Worm (Caenorhabditis elegans): ENCODE results near the gene F16B4.7.

DNA sequence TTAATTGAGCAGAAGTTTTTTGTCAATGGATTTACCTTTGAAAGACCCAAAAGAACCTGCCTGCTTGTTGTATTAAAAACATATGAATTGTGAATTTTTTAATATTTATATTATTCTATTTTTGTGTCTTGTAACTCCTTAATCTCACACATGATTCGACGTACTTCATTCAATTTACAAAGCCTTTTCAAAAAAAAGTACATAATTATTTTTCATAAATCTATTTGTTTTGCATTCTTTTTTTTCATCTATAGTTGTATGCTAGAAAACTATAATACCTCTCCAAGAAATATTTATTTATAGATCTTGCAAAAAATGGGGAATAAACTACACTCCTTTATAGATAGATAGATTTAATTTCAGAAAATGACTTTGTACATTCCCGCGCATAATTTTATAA, 33.2 kb downstream of the F16B4.7 start, which contains the start of gene nhr-179:
- no peak for TF ChIP-seq dao-5 (tag; optimal IDR thresholded peaks at IDR 0.05)
- no peak for TF ChIP-seq W03F9.2 (tag; optimal IDR thresholded peaks at IDR 0.05)
